Worm (Caenorhabditis elegans) whole organism, L3 larva: ENCODE data around the gene R11.3.
A peak's percentile ranks its signal among the peaks of the same experiment; 100 is the strongest.

Experiments
- R02D3.7 ChIP-seq: fragments of 150-350 bp; optimal IDR thresholded peaks from 2 replicates; lab custom pipeline; 2014; ENCODE audit warnings: missing biosample characterization, missing genetic modification characterization
- ZK546.5 ChIP-seq: sonication (generic microtip); optimal IDR thresholded peaks from 2 replicates; lab custom pipeline; 2017; ENCODE audit warnings: missing biosample characterization, missing genetic modification characterization
- aly-2 ChIP-seq: fragments of 150-350 bp; optimal IDR thresholded peaks from 2 replicates; lab custom pipeline; 2014; ENCODE audit warnings: missing biosample characterization, missing genetic modification characterization
- ama-1 ChIP-seq: fragments of 150-350 bp; optimal IDR thresholded peaks from 2 replicates; lab custom pipeline; 2018
- ceh-16 ChIP-seq: sonication (generic microtip); optimal IDR thresholded peaks from 2 replicates; lab custom pipeline; 2017; ENCODE audit warnings: missing biosample characterization, missing genetic modification characterization
- ceh-28 ChIP-seq: fragments of 150-350 bp; optimal IDR thresholded peaks from 2 replicates; lab custom pipeline; 2014; ENCODE audit warnings: missing biosample characterization, missing genetic modification reagents, missing genetic modification characterization
- ceh-82 ChIP-seq: fragments of 150-350 bp; optimal IDR thresholded peaks from 2 replicates; lab custom pipeline; 2014; ENCODE audit warnings: missing biosample characterization, missing genetic modification characterization
- ceh-9 ChIP-seq: sonication (generic microtip); optimal IDR thresholded peaks from 2 replicates; lab custom pipeline; 2018; ENCODE audit warnings: missing biosample characterization, missing genetic modification characterization
- daf-12 ChIP-seq: fragments of 150-350 bp; optimal IDR thresholded peaks from 2 replicates; lab custom pipeline; 2014; ENCODE audit warnings: missing biosample characterization, missing genetic modification reagents, missing genetic modification characterization
- egl-27 ChIP-seq: sonication (generic microtip); optimal IDR thresholded peaks from 4 replicates; lab custom pipeline; 2017; ENCODE audit warnings: missing biosample characterization, missing genetic modification reagents, missing genetic modification characterization
- egl-5 ChIP-seq: fragments of 150-350 bp; optimal IDR thresholded peaks from 2 replicates; lab custom pipeline; 2017; ENCODE audit warnings: missing biosample characterization, missing genetic modification reagents, missing genetic modification characterization, inconsistent platforms
- elt-1 ChIP-seq: fragments of 150-350 bp; optimal IDR thresholded peaks from 2 replicates; lab custom pipeline; 2014; ENCODE audit warnings: missing biosample characterization, missing genetic modification characterization
- elt-2 ChIP-seq: sonication (generic microtip); optimal IDR thresholded peaks from 2 replicates; lab custom pipeline; 2016; ENCODE audit warnings: missing genetic modification reagents, mild to moderate bottlenecking, missing genetic modification characterization, missing compliant biosample characterization
- elt-3 ChIP-seq, 3 experiments: fragments of 150-350 bp in 1 of 3; sonication (generic microtip) in 2 of 3; optimal IDR thresholded peaks; 2 replicates in 2 of 3; 4 replicates in 1 of 3; lab custom pipeline; 2014 to 2017; ENCODE audit warnings: missing biosample characterization in 3 of 3, missing genetic modification characterization in 3 of 3
- eor-1 ChIP-seq, 2 experiments: fragments of 150-350 bp; optimal IDR thresholded peaks; 2 replicates each; lab custom pipeline; 2014 to 2018; ENCODE audit warnings: missing biosample characterization in 2 of 2, missing genetic modification characterization in 2 of 2
- fkh-10 ChIP-seq: sonication (generic microtip); optimal IDR thresholded peaks from 2 replicates; lab custom pipeline; 2017; ENCODE audit warnings: missing biosample characterization, missing genetic modification reagents, missing genetic modification characterization
- fkh-2 ChIP-seq: fragments of 150-350 bp; optimal IDR thresholded peaks from 2 replicates; lab custom pipeline; 2014; ENCODE audit warnings: missing biosample characterization, missing genetic modification reagents, missing genetic modification characterization
- fos-1 ChIP-seq: fragments of 150-350 bp; optimal IDR thresholded peaks from 2 replicates; lab custom pipeline; 2014; ENCODE audit warnings: missing biosample characterization, missing genetic modification characterization
- hmg-11 ChIP-seq: sonication (generic microtip); optimal IDR thresholded peaks from 2 replicates; lab custom pipeline; 2016; ENCODE audit warnings: missing genetic modification characterization, missing compliant biosample characterization
- jun-1 ChIP-seq: fragments of 150-350 bp; optimal IDR thresholded peaks from 2 replicates; lab custom pipeline; 2014; ENCODE audit warnings: missing biosample characterization, missing genetic modification reagents, missing genetic modification characterization
- lin-15B ChIP-seq: fragments of 150-350 bp; optimal IDR thresholded peaks from 2 replicates; lab custom pipeline; 2014; ENCODE audit warnings: missing biosample characterization, missing genetic modification characterization
- lin-39 ChIP-seq: fragments of 150-350 bp; optimal IDR thresholded peaks from 2 replicates; lab custom pipeline; 2018; ENCODE audit warnings: missing biosample characterization, missing genetic modification reagents, missing genetic modification characterization
- lsy-12 ChIP-seq: sonication (generic microtip); optimal IDR thresholded peaks from 2 replicates; lab custom pipeline; 2016; ENCODE audit warnings: mild to moderate bottlenecking, missing genetic modification characterization, missing compliant biosample characterization
- mdl-1 ChIP-seq: fragments of 150-350 bp; optimal IDR thresholded peaks from 2 replicates; lab custom pipeline; 2014; ENCODE audit warnings: missing biosample characterization, missing genetic modification characterization
- mml-1 ChIP-seq: fragments of 150-350 bp; sonication (generic microtip); optimal IDR thresholded peaks from 3 replicates; lab custom pipeline; 2014; ENCODE audit warnings: missing biosample characterization, missing genetic modification characterization
- nfya-1 ChIP-seq: sonication (generic microtip); optimal IDR thresholded peaks from 2 replicates; lab custom pipeline; 2017; ENCODE audit warnings: missing genetic modification characterization, mild to moderate bottlenecking, missing compliant biosample characterization, antibody characterized with exemption, moderate library complexity; ENCODE audit not compliant: insufficient read depth
- nhr-11 ChIP-seq: fragments of 150-350 bp; optimal IDR thresholded peaks from 2 replicates; lab custom pipeline; 2014; ENCODE audit warnings: missing biosample characterization, missing genetic modification characterization
- nhr-12 ChIP-seq: fragments of 150-350 bp; optimal IDR thresholded peaks from 2 replicates; lab custom pipeline; 2014; ENCODE audit warnings: missing biosample characterization, missing genetic modification characterization
- nhr-23 ChIP-seq: fragments of 150-350 bp; optimal IDR thresholded peaks from 2 replicates; lab custom pipeline; 2014; ENCODE audit warnings: missing biosample characterization, missing genetic modification reagents, missing genetic modification characterization
- nhr-237 ChIP-seq: fragments of 150-350 bp; optimal IDR thresholded peaks from 2 replicates; lab custom pipeline; 2014; ENCODE audit warnings: missing biosample characterization, missing genetic modification characterization
- nhr-25 ChIP-seq: sonication (generic microtip); optimal IDR thresholded peaks from 2 replicates; lab custom pipeline; 2017; ENCODE audit warnings: missing biosample characterization, missing genetic modification characterization
- nhr-28 ChIP-seq: fragments of 150-350 bp; optimal IDR thresholded peaks from 2 replicates; lab custom pipeline; 2014; ENCODE audit warnings: missing biosample characterization, missing genetic modification characterization
- nhr-43 ChIP-seq: sonication (generic microtip); optimal IDR thresholded peaks from 2 replicates; lab custom pipeline; 2016; ENCODE audit warnings: mild to moderate bottlenecking, missing genetic modification characterization, missing compliant biosample characterization; ENCODE audit not compliant: poor library complexity, severe bottlenecking
- nhr-67 ChIP-seq: fragments of 150-350 bp; optimal IDR thresholded peaks from 2 replicates; lab custom pipeline; 2014; ENCODE audit warnings: missing biosample characterization, missing genetic modification characterization
- nhr-76 ChIP-seq: fragments of 150-350 bp; sonication (generic microtip); optimal IDR thresholded peaks from 5 replicates; lab custom pipeline; 2014; ENCODE audit warnings: missing biosample characterization, missing genetic modification characterization
- nhr-77 ChIP-seq: fragments of 150-350 bp; optimal IDR thresholded peaks from 2 replicates; lab custom pipeline; 2014; ENCODE audit warnings: missing biosample characterization, missing genetic modification characterization
- pha-4 ChIP-seq: fragments of 150-350 bp; optimal IDR thresholded peaks from 2 replicates; lab custom pipeline; 2014; ENCODE audit warnings: missing biosample characterization, missing genetic modification reagents, missing genetic modification characterization
- pqm-1 ChIP-seq: fragments of 150-350 bp; optimal IDR thresholded peaks from 2 replicates; lab custom pipeline; 2017; ENCODE audit warnings: missing biosample characterization, missing genetic modification characterization, inconsistent platforms
- sea-2 ChIP-seq: fragments of 150-350 bp; sonication (generic microtip); optimal IDR thresholded peaks from 4 replicates; lab custom pipeline; 2014; ENCODE audit warnings: missing biosample characterization, missing genetic modification reagents, missing genetic modification characterization
- skn-1 ChIP-seq: fragments of 150-350 bp; optimal IDR thresholded peaks from 2 replicates; lab custom pipeline; 2014; ENCODE audit warnings: missing biosample characterization, missing genetic modification characterization
- snpc-4 ChIP-seq: fragments of 150-350 bp; optimal IDR thresholded peaks from 2 replicates; lab custom pipeline; 2014; ENCODE audit warnings: missing biosample characterization, missing genetic modification characterization
- tbx-2 ChIP-seq: sonication (generic microtip); optimal IDR thresholded peaks from 2 replicates; lab custom pipeline; 2016; ENCODE audit warnings: mild to moderate bottlenecking, missing genetic modification characterization, missing compliant biosample characterization
- unc-39 ChIP-seq: sonication (generic microtip); optimal IDR thresholded peaks from 4 replicates; lab custom pipeline; 2017; ENCODE audit warnings: missing biosample characterization, missing genetic modification characterization
- unc-62 ChIP-seq: fragments of 150-350 bp; sonication (generic microtip); optimal IDR thresholded peaks from 4 replicates; lab custom pipeline; 2014; ENCODE audit warnings: missing biosample characterization, missing genetic modification reagents, missing genetic modification characterization
- zag-1 ChIP-seq: fragments of 150-350 bp; optimal IDR thresholded peaks from 2 replicates; lab custom pipeline; 2014; ENCODE audit warnings: missing biosample characterization, missing genetic modification characterization
- ztf-11 ChIP-seq: fragments of 150-350 bp; optimal IDR thresholded peaks from 2 replicates; lab custom pipeline; 2014; ENCODE audit warnings: missing biosample characterization, missing genetic modification characterization
- ztf-4 ChIP-seq: fragments of 150-350 bp; optimal IDR thresholded peaks from 2 replicates; lab custom pipeline; 2014; ENCODE audit warnings: missing biosample characterization, missing genetic modification characterization

The R11.3 gene

ce11 chrX:16150153-16150552 lies 48.9 kb downstream of the R11.3 start (continued):
- peak; percentile 12 for TF ChIP-seq ceh-28 (tag; lab: Kevin White, UChicago)

DNA sequence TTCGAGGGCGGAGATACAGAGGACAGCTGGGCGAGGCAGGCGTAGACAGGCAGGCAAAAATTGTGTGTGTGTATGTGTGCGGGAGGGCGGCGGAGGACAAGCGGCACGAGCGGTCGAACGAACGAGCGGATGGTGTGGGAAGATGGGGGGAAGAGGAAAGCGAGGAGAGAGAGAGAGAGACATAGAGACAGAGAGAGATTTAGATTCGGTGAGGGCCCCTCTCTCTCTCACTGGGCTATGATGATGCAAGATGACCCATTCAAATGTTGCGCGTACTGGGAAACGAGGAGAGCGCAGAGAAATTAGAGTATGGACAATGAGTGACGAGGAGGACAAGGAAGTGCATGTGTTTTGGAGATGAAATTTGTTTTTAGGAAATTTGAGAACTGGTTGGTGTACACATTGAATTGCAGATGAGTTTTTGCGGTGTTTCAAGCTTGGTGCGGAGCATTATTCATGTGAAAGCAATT lies 51.3 kb downstream of the R11.3 start:
- TF ChIP-seq lsy-12 (peak; percentile 14), unc-39 (no peak), elt-1 (tag; lab: Kevin White, UChicago) (peak; percentile 56), nhr-12 (tag; lab: Kevin White, UChicago) (no peak), elt-2 (tag; lab: Kevin White, UChicago) (no peak), mml-1 (no peak), ceh-28 (tag; lab: Kevin White, UChicago) (peak; percentile 76), fkh-2 (no peak), fkh-10 (GFP tag; lab: Kevin White, UChicago) (peak; percentile 92), eor-1 (tag; optimal IDR thresholded peaks at IDR 0.05; lab: Kevin White, UChicago) (no peak), nhr-67 (no peak), daf-12 (peak; percentile 7), ceh-16 (tag; lab: Kevin White, UChicago) (no peak), nhr-76 (tag; lab: Kevin White, UChicago) (no peak), ama-1 (lab: Kevin White, UChicago) (no peak), ceh-9 (tag; lab: Kevin White, UChicago) (no peak), nhr-77 (tag; lab: Kevin White, UChicago) (no peak), zag-1 (tag; lab: Kevin White, UChicago) (peak; percentile 73), ztf-11 (no peak), tbx-2 (tag; lab: Kevin White, UChicago) (peak; percentile 90), ztf-4 (tag; lab: Kevin White, UChicago) (peak; percentile 31), unc-62 (GFP tag; lab: Kevin White, UChicago) (peak; percentile 85), nfya-1 (peak; percentile 93), elt-3 (tag; optimal IDR thresholded peaks at IDR 0.05; lab: Kevin White, UChicago) (no peak), pqm-1 (tag; lab: Kevin White, UChicago) (no peak), egl-27 (no peak), aly-2 (tag; lab: Kevin White, UChicago) (no peak), nhr-28 (tag; lab: Kevin White, UChicago) (no peak), R02D3.7 (tag; lab: Kevin White, UChicago) (peak; percentile 39), hmg-11 (tag; lab: Kevin White, UChicago) (peak; percentile 85), ZK546.5 (tag; lab: Kevin White, UChicago) (no peak), fos-1 (no peak), sea-2 (no peak), nhr-237 (no peak), nhr-23 (tag; lab: Kevin White, UChicago) (peak; percentile 94), skn-1 (peak; percentile 36), lin-39 (tag; lab: Kevin White, UChicago) (peak; percentile 93), nhr-43 (tag; lab: Kevin White, UChicago) (peak; percentile 62), jun-1 (tag; lab: Kevin White, UChicago) (peak; percentile 71), ceh-82 (tag; lab: Kevin White, UChicago) (peak; percentile 10), nhr-25 (tag; lab: Kevin White, UChicago) (peak; percentile 83), lin-15B (peak; percentile 24), pha-4 (tag; lab: Kevin White, UChicago) (peak; percentile 36), mdl-1 (peak; percentile 69), nhr-11 (peak; percentile 58), egl-5 (tag; lab: Kevin White, UChicago) (peak; percentile 4), snpc-4 (peak; percentile 56)
